Worm (Caenorhabditis elegans) whole organism, young adult: Measurements from ENCODE around the gene F10E7.6.

ENCODE experiments used
- B0035.1 ChIP-seq: sonication (generic microtip); optimal IDR thresholded peaks from 2 replicates; lab custom pipeline; 2016; ENCODE audit warnings: missing genetic modification characterization, mild to moderate bottlenecking, missing compliant biosample characterization, missing genotype, missing genetic modification reagents
- C06A6.2 ChIP-seq: fragments of 200-800 bp; sonication (Bioruptor generic); conservative IDR thresholded peaks from 2 replicates; pipeline ENCODE4 v1.3.6; 2022; ENCODE audit warnings: missing genetic modification characterization, missing compliant biosample characterization
- F37B4.10 ChIP-seq: fragments of 200-800 bp; sonication (Bioruptor generic); IDR thresholded peaks from 2 replicates; pipeline ENCODE4 v1.3.6; 2022; ENCODE audit warnings: missing genetic modification characterization, missing compliant biosample characterization
- F52B5.7 ChIP-seq: sonication (generic microtip); optimal IDR thresholded peaks from 2 replicates; lab custom pipeline; 2016; ENCODE audit warnings: mild to moderate bottlenecking, missing genetic modification characterization, missing compliant biosample characterization
- F57A8.1 ChIP-seq: fragments of 200-800 bp; sonication (Bioruptor generic); optimal IDR thresholded peaks from 2 replicates; lab custom pipeline; 2018; ENCODE audit warnings: mild to moderate bottlenecking, missing genetic modification characterization, moderate library complexity, missing compliant biosample characterization
- F57C9.4 ChIP-seq: sonication (generic microtip); optimal IDR thresholded peaks from 2 replicates; lab custom pipeline; 2017; ENCODE audit warnings: mild to moderate bottlenecking, missing genetic modification characterization, missing compliant biosample characterization
- K12H6.12 ChIP-seq: fragments of 200-800 bp; sonication (Bioruptor generic); optimal IDR thresholded peaks from 2 replicates; lab custom pipeline; 2018; ENCODE audit warnings: mild to moderate bottlenecking, missing genetic modification characterization, missing compliant biosample characterization
- T26A5.8 ChIP-seq: sonication (generic microtip); optimal IDR thresholded peaks from 2 replicates; lab custom pipeline; 2016; ENCODE audit warnings: missing genetic modification characterization, missing compliant biosample characterization
- Y53F4B.3 ChIP-seq: fragments of 200-800 bp; sonication (Bioruptor generic); IDR thresholded peaks from 2 replicates; pipeline ENCODE4 v1.3.6; 2022; ENCODE audit warnings: missing genetic modification reagents, missing genetic modification characterization, missing compliant biosample characterization
- ama-1 ChIP-seq, 3 experiments: fragments of 150-350 bp in 1 of 3; sonication (generic microtip) in 2 of 3; optimal IDR thresholded peaks; 2 replicates each; lab custom pipeline; 2014 to 2018; ENCODE audit warnings: missing biosample characterization in 2 of 3, missing genetic modification characterization in 2 of 3, missing genetic modification reagents in 2 of 3
- aptf-2 ChIP-seq: fragments of 200-800 bp; sonication (Bioruptor generic); conservative IDR thresholded peaks from 2 replicates; pipeline ENCODE4 v1.3.6; 2022; ENCODE audit warnings: missing genetic modification reagents, missing genetic modification characterization, missing compliant biosample characterization
- atf-7 ChIP-seq: sonication (generic microtip); optimal IDR thresholded peaks from 2 replicates; lab custom pipeline; 2017; ENCODE audit warnings: mild to moderate bottlenecking, missing genetic modification characterization, missing compliant biosample characterization
- attf-6 ChIP-seq: fragments of 200-800 bp; sonication (Bioruptor generic); IDR thresholded peaks from 2 replicates; pipeline ENCODE4 v1.3.6; 2022; ENCODE audit warnings: missing genetic modification reagents, missing genetic modification characterization, missing compliant biosample characterization
- bed-1 ChIP-seq: fragments of 200-800 bp; sonication (Bioruptor generic); IDR thresholded peaks from 2 replicates; pipeline ENCODE4 v1.3.6; 2022; ENCODE audit warnings: missing genetic modification reagents, missing genetic modification characterization, missing compliant biosample characterization
- cebp-1 ChIP-seq, 2 experiments: fragments of 200-800 bp in 1 of 2; sonication (Bioruptor generic) in 1 of 2; sonication (generic microtip) in 1 of 2; IDR thresholded peaks in 1 of 2; optimal IDR thresholded peaks in 1 of 2; 2 replicates each; pipeline versions ENCODE4 v1.3.6 to Lab custom; 2017 to 2022; ENCODE audit warnings: missing compliant biosample characterization in 2 of 2, missing genetic modification characterization in 2 of 2, mild to moderate bottlenecking in 1 of 2, missing genetic modification reagents in 1 of 2, moderate library complexity in 1 of 2
- cebp-2 ChIP-seq: fragments of 200-800 bp; sonication (Bioruptor generic); IDR thresholded peaks from 2 replicates; pipeline ENCODE4 v1.3.6; 2022; ENCODE audit warnings: missing genetic modification characterization, missing compliant biosample characterization
- ceh-100 ChIP-seq: fragments of 200-800 bp; sonication (Bioruptor generic); IDR thresholded peaks from 2 replicates; pipeline ENCODE4 v1.3.6; 2022; ENCODE audit warnings: missing genetic modification reagents, missing genetic modification characterization, missing compliant biosample characterization
- ceh-58 ChIP-seq: fragments of 200-800 bp; sonication (Bioruptor generic); IDR thresholded peaks from 2 replicates; pipeline ENCODE4 v1.3.6; 2022; ENCODE audit warnings: missing genetic modification characterization, missing compliant biosample characterization
- die-1 ChIP-seq: sonication (generic microtip); optimal IDR thresholded peaks from 2 replicates; lab custom pipeline; 2016; ENCODE audit warnings: missing genotype, mild to moderate bottlenecking, missing genetic modification characterization, missing compliant biosample characterization
- dox-1 ChIP-seq: fragments of 200-800 bp; sonication (Bioruptor generic); IDR thresholded peaks from 2 replicates; pipeline ENCODE4 v1.3.6; 2022; ENCODE audit warnings: missing genetic modification reagents, missing genetic modification characterization, missing compliant biosample characterization
- efl-1 ChIP-seq: fragments of 150-350 bp; optimal IDR thresholded peaks from 2 replicates; lab custom pipeline; 2014; ENCODE audit warnings: missing biosample characterization, missing genetic modification reagents, missing genetic modification characterization
- ets-4 ChIP-seq: fragments of 200-800 bp; sonication (Bioruptor generic); optimal IDR thresholded peaks from 2 replicates; lab custom pipeline; 2018; ENCODE audit warnings: mild to moderate bottlenecking, missing genetic modification characterization, missing compliant biosample characterization
- gei-17 ChIP-seq: fragments of 200-800 bp; sonication (Bioruptor generic); optimal IDR thresholded peaks from 2 replicates; lab custom pipeline; 2018; ENCODE audit warnings: mild to moderate bottlenecking, missing genetic modification characterization, missing compliant biosample characterization
- hlh-26 ChIP-seq: fragments of 200-800 bp; sonication (Bioruptor generic); conservative IDR thresholded peaks from 2 replicates; pipeline ENCODE4 v1.3.6; 2022; ENCODE audit warnings: missing genetic modification reagents, missing genetic modification characterization, missing compliant biosample characterization
- let-607 ChIP-seq, 2 experiments: fragments of 200-800 bp in 1 of 2; sonication (Bioruptor generic) in 1 of 2; sonication (generic microtip) in 1 of 2; optimal IDR thresholded peaks; 2 replicates each; lab custom pipeline; 2016 to 2018; ENCODE audit warnings: mild to moderate bottlenecking in 2 of 2, missing compliant biosample characterization in 2 of 2, missing genetic modification characterization in 2 of 2, moderate library complexity in 2 of 2, missing genotype in 1 of 2
- lin-26 ChIP-seq: fragments of 200-800 bp; sonication (Bioruptor generic); IDR thresholded peaks from 2 replicates; pipeline ENCODE4 v1.3.6; 2022; ENCODE audit warnings: missing genetic modification reagents, missing genetic modification characterization, missing compliant biosample characterization
- lin-35 ChIP-seq, 3 experiments: fragments of 150-350 bp in 2 of 3; sonication (generic microtip) in 1 of 3; optimal IDR thresholded peaks; 2 replicates each; lab custom pipeline; 2014 to 2018; ENCODE audit warnings: missing biosample characterization in 3 of 3, missing genetic modification characterization in 3 of 3, missing genetic modification reagents in 3 of 3
- lin-40 ChIP-seq: sonication (generic microtip); optimal IDR thresholded peaks from 2 replicates; lab custom pipeline; 2016; ENCODE audit warnings: missing genetic modification characterization, mild to moderate bottlenecking, missing compliant biosample characterization, missing genotype, missing genetic modification reagents
- lsl-1 ChIP-seq: fragments of 200-800 bp; sonication (Bioruptor generic); optimal IDR thresholded peaks from 2 replicates; lab custom pipeline; 2018; ENCODE audit warnings: mild to moderate bottlenecking, missing genetic modification characterization, moderate library complexity, missing compliant biosample characterization
- madf-8 ChIP-seq: fragments of 200-800 bp; sonication (Bioruptor generic); conservative IDR thresholded peaks from 2 replicates; pipeline ENCODE4 v1.3.6; 2022; ENCODE audit warnings: missing genetic modification reagents, missing genetic modification characterization, missing compliant biosample characterization
- mcd-1 ChIP-seq: fragments of 200-800 bp; sonication (Bioruptor generic); IDR thresholded peaks from 2 replicates; pipeline ENCODE4 v1.3.6; 2022; ENCODE audit warnings: missing genetic modification reagents, missing genetic modification characterization, missing compliant biosample characterization
- mes-4 ChIP-seq: sonication (generic microtip); optimal IDR thresholded peaks from 2 replicates; lab custom pipeline; 2016; ENCODE audit warnings: missing genotype, missing genetic modification characterization, missing compliant biosample characterization
- mxl-1 ChIP-seq: sonication (generic microtip); optimal IDR thresholded peaks from 2 replicates; lab custom pipeline; 2016; ENCODE audit warnings: missing genetic modification characterization, missing compliant biosample characterization
- nfya-2 ChIP-seq: fragments of 200-800 bp; sonication (Bioruptor generic); IDR thresholded peaks from 2 replicates; pipeline ENCODE4 v1.3.6; 2022; ENCODE audit warnings: missing genetic modification reagents, missing genetic modification characterization, missing compliant biosample characterization
- nhr-80 ChIP-seq: sonication (generic microtip); optimal IDR thresholded peaks from 2 replicates; lab custom pipeline; 2016; ENCODE audit warnings: missing genetic modification characterization, missing compliant biosample characterization
- rpc-1 ChIP-seq, 2 experiments: fragments of 150-350 bp in 1 of 2; sonication (generic microtip) in 1 of 2; optimal IDR thresholded peaks; 2 replicates each; lab custom pipeline; 2014 to 2018; ENCODE audit warnings: missing biosample characterization in 1 of 2, missing genetic modification characterization in 1 of 2, missing genetic modification reagents in 1 of 2, missing genotype in 1 of 2
- sea-2 ChIP-seq: fragments of 200-800 bp; sonication (Bioruptor generic); IDR thresholded peaks from 2 replicates; pipeline ENCODE4 v1.3.6; 2022; ENCODE audit warnings: missing genetic modification characterization, missing compliant biosample characterization
- snpc-1.1 ChIP-seq: sonication (generic microtip); optimal IDR thresholded peaks from 2 replicates; lab custom pipeline; 2017; ENCODE audit warnings: missing genetic modification characterization, mild to moderate bottlenecking, missing compliant biosample characterization, antibody characterized with exemption, moderate library complexity, missing genotype, missing genetic modification reagents; ENCODE audit not compliant: insufficient read depth
- snpc-1.3 ChIP-seq: sonication (generic microtip); optimal IDR thresholded peaks from 2 replicates; lab custom pipeline; 2017; ENCODE audit warnings: missing genetic modification characterization, mild to moderate bottlenecking, missing compliant biosample characterization, antibody characterized with exemption, moderate library complexity, missing genotype, missing genetic modification reagents; ENCODE audit not compliant: insufficient read depth
- sptf-2 ChIP-seq: fragments of 200-800 bp; sonication (Bioruptor generic); optimal IDR thresholded peaks from 2 replicates; lab custom pipeline; 2018; ENCODE audit warnings: mild to moderate bottlenecking, missing genetic modification characterization, missing compliant biosample characterization
- tbp1 ChIP-seq: fragments of 200-800 bp; sonication (Bioruptor generic); optimal IDR thresholded peaks from 2 replicates; lab custom pipeline; 2018; ENCODE audit warnings: mild to moderate bottlenecking, missing genetic modification characterization, missing compliant biosample characterization
- tbx-9 ChIP-seq: sonication (generic microtip); optimal IDR thresholded peaks from 2 replicates; lab custom pipeline; 2016; ENCODE audit warnings: borderline replicate concordance, missing genetic modification characterization, inconsistent platforms, missing compliant biosample characterization
- unc-62 ChIP-seq: fragments of 150-350 bp; optimal IDR thresholded peaks from 2 replicates; lab custom pipeline; 2014; ENCODE audit warnings: missing biosample characterization, missing genetic modification reagents, missing genetic modification characterization
- zfh-2 ChIP-seq: fragments of 200-800 bp; sonication (Bioruptor generic); conservative IDR thresholded peaks from 2 replicates; pipeline ENCODE4 v1.3.6; 2022; ENCODE audit warnings: missing genetic modification reagents, missing genetic modification characterization, missing compliant biosample characterization
- zim-3 ChIP-seq: sonication (generic microtip); optimal IDR thresholded peaks from 2 replicates; lab custom pipeline; 2017; ENCODE audit warnings: mild to moderate bottlenecking, missing genetic modification characterization, moderate library complexity, missing compliant biosample characterization
- ztf-25 ChIP-seq: fragments of 200-800 bp; sonication (Bioruptor generic); IDR thresholded peaks from 2 replicates; pipeline ENCODE4 v1.3.6; 2022; ENCODE audit warnings: missing genetic modification reagents, missing genetic modification characterization, missing compliant biosample characterization
- ztf-26 ChIP-seq: sonication (generic microtip); optimal IDR thresholded peaks from 2 replicates; lab custom pipeline; 2017; ENCODE audit warnings: missing genetic modification characterization, missing compliant biosample characterization
- ztf-6 ChIP-seq: fragments of 200-800 bp; sonication (Bioruptor generic); IDR thresholded peaks from 2 replicates; pipeline ENCODE4 v1.3.6; 2022; ENCODE audit warnings: missing genetic modification reagents, missing genetic modification characterization, missing compliant biosample characterization

F10E7.6 gene

DNA sequence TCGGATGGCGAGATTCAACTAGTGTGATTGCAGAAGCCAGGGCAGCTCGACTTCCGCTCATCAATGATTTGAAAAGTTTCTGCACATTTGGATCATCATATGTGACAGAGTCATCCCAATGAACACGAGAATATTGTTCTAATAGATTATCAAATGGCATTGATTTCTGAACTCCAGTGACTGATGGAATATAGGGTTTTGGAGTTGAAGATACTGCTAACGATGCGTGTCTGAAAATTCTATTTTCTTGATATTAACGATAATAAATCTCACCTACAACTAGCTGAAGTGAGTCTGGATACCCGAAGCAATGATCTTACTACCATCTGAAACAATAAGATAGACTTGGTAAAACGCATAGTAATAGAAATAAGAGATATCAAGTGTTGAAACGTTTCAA, 12.0 kb upstream of the F10E7.6 start, which contains the start of gene mmaa-1:
Gene mmaa-1, minus strand, starts transcription at position 328 of the 400 bp plus-strand sequence.
- TF ChIP-seq attf-6 (GFP tag; lab: Robert Waterston, UW), result no peak
- no peak for TF ChIP-seq unc-62 (GFP tag; lab: Kevin White, UChicago)
- no peak for TF ChIP-seq madf-8 (GFP tag; lab: Robert Waterston, UW)
- TF ChIP-seq tbp1 (GFP tag; lab: Kevin White, UChicago), result no peak
- no peak for TF ChIP-seq efl-1 (GFP tag; lab: Kevin White, UChicago)
- TF ChIP-seq F52B5.7 (tag; lab: Kevin White, UChicago), result no peak
- no peak for TF ChIP-seq lin-35 (GFP tag; optimal IDR thresholded peaks at IDR 0.05; lab: Kevin White, UChicago)
- TF ChIP-seq F37B4.10 (GFP tag; lab: Robert Waterston, UW), result no peak
- TF ChIP-seq B0035.1, result no peak
- TF ChIP-seq F57C9.4, result no peak
- no peak for TF ChIP-seq ztf-25
- no peak for TF ChIP-seq lin-40
- TF ChIP-seq nhr-80 (tag; lab: Kevin White, UChicago), result no peak
- no peak for TF ChIP-seq K12H6.12 (tag; lab: Kevin White, UChicago)
- TF ChIP-seq zfh-2, result no peak
- 0 out of 2 replicates have a peak, but pooled peaks have one; percentile 32 for TF ChIP-seq mcd-1 (GFP tag; lab: Robert Waterston, UW)
- peak in 1 of 2 experiments; percentile 26 for TF ChIP-seq let-607 (tag; optimal IDR thresholded peaks at IDR 0.05; lab: Kevin White, UChicago)
- TF ChIP-seq F57A8.1 (GFP tag; lab: Kevin White, UChicago), result no peak
- no peak for TF ChIP-seq sea-2 (GFP tag; lab: Robert Waterston, UW)
- TF ChIP-seq hlh-26 (GFP tag; lab: Robert Waterston, UW), result no peak
- no peak for TF ChIP-seq aptf-2
- TF ChIP-seq lin-26 (GFP tag; lab: Robert Waterston, UW), result no peak
- TF ChIP-seq Y53F4B.3 (GFP tag; lab: Robert Waterston, UW), result no peak
- TF ChIP-seq nfya-2, result no peak
- no peak for TF ChIP-seq ceh-58 (GFP tag; lab: Robert Waterston, UW)
- no peak for TF ChIP-seq C06A6.2 (GFP tag; lab: Robert Waterston, UW)
- no peak for TF ChIP-seq gei-17 (GFP tag; lab: Kevin White, UChicago)
- no peak for TF ChIP-seq cebp-1 (GFP tag; IDR thresholded peaks at IDR 0.05; lab: Robert Waterston, UW)
- TF ChIP-seq cebp-1 (tag; optimal IDR thresholded peaks at IDR 0.05; lab: Kevin White, UChicago), result no peak
- TF ChIP-seq ets-4 (GFP tag; lab: Kevin White, UChicago), result no peak
- TF ChIP-seq lsl-1 (GFP tag; lab: Kevin White, UChicago), result no peak
- no peak for TF ChIP-seq ceh-100 (GFP tag; lab: Robert Waterston, UW)
- no peak for TF ChIP-seq snpc-1.1 (tag; lab: Kevin White, UChicago)
- TF ChIP-seq ama-1 (optimal IDR thresholded peaks at IDR 0.05; lab: Kevin White, UChicago), result peak; percentile 78
- TF ChIP-seq ama-1 (GFP tag; optimal IDR thresholded peaks at IDR 0.05; lab: Kevin White, UChicago), result no peak
- no peak for TF ChIP-seq cebp-2 (GFP tag; lab: Robert Waterston, UW)
- TF ChIP-seq dox-1 (GFP tag; lab: Robert Waterston, UW), result peak; percentile 34; the same call in 1 of the 2 replicates
- TF ChIP-seq mxl-1 (tag; lab: Kevin White, UChicago), result no peak
- no peak for TF ChIP-seq die-1
- no peak for TF ChIP-seq atf-7 (tag; lab: Kevin White, UChicago)
- TF ChIP-seq T26A5.8 (tag; lab: Kevin White, UChicago), result no peak
- 0 out of 2 replicates have a peak, but pooled peaks have one; percentile 42 for TF ChIP-seq bed-1 (GFP tag; lab: Robert Waterston, UW)
- TF ChIP-seq rpc-1 (optimal IDR thresholded peaks at IDR 0.05; lab: Kevin White, UChicago), result no peak
- no peak for TF ChIP-seq rpc-1 (tag; optimal IDR thresholded peaks at IDR 0.05; lab: Kevin White, UChicago)
- no peak for TF ChIP-seq ztf-26 (tag; lab: Kevin White, UChicago)
- no peak for TF ChIP-seq snpc-1.3 (tag; lab: Kevin White, UChicago)
- TF ChIP-seq sptf-2 (GFP tag; lab: Kevin White, UChicago), result no peak
- no peak for TF ChIP-seq mes-4 (tag; lab: Kevin White, UChicago)
- TF ChIP-seq tbx-9 (tag; lab: Kevin White, UChicago), result no peak
- peak; percentile 19 for TF ChIP-seq zim-3 (tag; lab: Kevin White, UChicago)
- TF ChIP-seq ztf-6 (GFP tag; lab: Robert Waterston, UW), result no peak
